Worm (Caenorhabditis elegans) whole organism, young adult: ENCODE data around the gene F01G4.4.
A peak's percentile ranks its signal among the peaks of the same experiment; 100 is the strongest.
"Not testable (repeated sequence)": the region's sequence is repeated elsewhere in the genome, so short reads cannot be mapped to it uniquely, and the experiment has no call there.

Experiments used
- B0019.2 ChIP-seq: fragments of 200-800 bp; sonication (Bioruptor generic); conservative IDR thresholded peaks from 2 replicates; pipeline ENCODE4 v1.3.6; 2022; ENCODE audit warnings: missing genetic modification reagents, missing genetic modification characterization, missing compliant biosample characterization
- B0035.1 ChIP-seq: sonication (generic microtip); optimal IDR thresholded peaks from 2 replicates; lab custom pipeline; 2016; ENCODE audit warnings: missing genetic modification characterization, mild to moderate bottlenecking, missing compliant biosample characterization, missing genotype, missing genetic modification reagents
- B0336.3 ChIP-seq: fragments of 200-800 bp; sonication (Bioruptor generic); IDR thresholded peaks from 2 replicates; pipeline ENCODE4 v1.3.6; 2022; ENCODE audit warnings: missing genetic modification characterization, missing compliant biosample characterization
- C06A6.2 ChIP-seq: fragments of 200-800 bp; sonication (Bioruptor generic); conservative IDR thresholded peaks from 2 replicates; pipeline ENCODE4 v1.3.6; 2022; ENCODE audit warnings: missing genetic modification characterization, missing compliant biosample characterization
- D2030.7 ChIP-seq: fragments of 200-800 bp; sonication (Bioruptor generic); IDR thresholded peaks from 2 replicates; pipeline ENCODE4 v1.3.6; 2022; ENCODE audit warnings: missing genetic modification reagents, missing genetic modification characterization, missing compliant biosample characterization
- F23B12.7 ChIP-seq: sonication (generic microtip); optimal IDR thresholded peaks from 2 replicates; lab custom pipeline; 2017; ENCODE audit warnings: missing genetic modification characterization, mild to moderate bottlenecking, missing compliant biosample characterization, antibody characterized with exemption, moderate library complexity; ENCODE audit not compliant: insufficient read depth
- F33H1.4 ChIP-seq: fragments of 200-800 bp; sonication (Bioruptor generic); IDR thresholded peaks from 2 replicates; pipeline ENCODE4 v1.3.6; 2022; ENCODE audit warnings: missing genetic modification reagents, missing genetic modification characterization, missing compliant biosample characterization
- F37B4.10 ChIP-seq: fragments of 200-800 bp; sonication (Bioruptor generic); IDR thresholded peaks from 2 replicates; pipeline ENCODE4 v1.3.6; 2022; ENCODE audit warnings: missing genetic modification characterization, missing compliant biosample characterization
- K12H6.12 ChIP-seq: fragments of 200-800 bp; sonication (Bioruptor generic); optimal IDR thresholded peaks from 2 replicates; lab custom pipeline; 2018; ENCODE audit warnings: mild to moderate bottlenecking, missing genetic modification characterization, missing compliant biosample characterization
- T07F8.4 ChIP-seq: sonication (generic microtip); optimal IDR thresholded peaks from 2 replicates; lab custom pipeline; 2016; ENCODE audit warnings: mild to moderate bottlenecking, missing genetic modification characterization, moderate library complexity, missing compliant biosample characterization
- athp-1 ChIP-seq: sonication (generic microtip); optimal IDR thresholded peaks from 2 replicates; lab custom pipeline; 2017; ENCODE audit warnings: mild to moderate bottlenecking, missing genetic modification characterization, missing compliant biosample characterization
- attf-3 ChIP-seq: fragments of 200-800 bp; sonication (Bioruptor generic); conservative IDR thresholded peaks from 2 replicates; pipeline ENCODE4 v1.3.6; 2022; ENCODE audit warnings: missing genetic modification reagents, missing genetic modification characterization, missing compliant biosample characterization
- attf-5 ChIP-seq: fragments of 200-800 bp; sonication (Bioruptor generic); optimal IDR thresholded peaks from 2 replicates; lab custom pipeline; 2018; ENCODE audit warnings: mild to moderate bottlenecking, missing genetic modification characterization, missing compliant biosample characterization
- bed-1 ChIP-seq: fragments of 200-800 bp; sonication (Bioruptor generic); IDR thresholded peaks from 2 replicates; pipeline ENCODE4 v1.3.6; 2022; ENCODE audit warnings: missing genetic modification reagents, missing genetic modification characterization, missing compliant biosample characterization
- bed-2 ChIP-seq: fragments of 200-800 bp; sonication (Bioruptor generic); IDR thresholded peaks from 2 replicates; pipeline ENCODE4 v1.3.6; 2022; ENCODE audit warnings: missing genetic modification reagents, missing genetic modification characterization, missing compliant biosample characterization
- cebp-1 ChIP-seq, 2 experiments: fragments of 200-800 bp in 1 of 2; sonication (Bioruptor generic) in 1 of 2; sonication (generic microtip) in 1 of 2; IDR thresholded peaks in 1 of 2; optimal IDR thresholded peaks in 1 of 2; 2 replicates each; pipeline versions ENCODE4 v1.3.6 to Lab custom; 2017 to 2022; ENCODE audit warnings: missing compliant biosample characterization in 2 of 2, missing genetic modification characterization in 2 of 2, mild to moderate bottlenecking in 1 of 2, missing genetic modification reagents in 1 of 2, moderate library complexity in 1 of 2
- ceh-100 ChIP-seq: fragments of 200-800 bp; sonication (Bioruptor generic); IDR thresholded peaks from 2 replicates; pipeline ENCODE4 v1.3.6; 2022; ENCODE audit warnings: missing genetic modification reagents, missing genetic modification characterization, missing compliant biosample characterization
- ceh-27 ChIP-seq: fragments of 200-800 bp; sonication (Bioruptor generic); optimal IDR thresholded peaks from 2 replicates; lab custom pipeline; 2018; ENCODE audit warnings: mild to moderate bottlenecking, missing genetic modification characterization, moderate library complexity, missing compliant biosample characterization
- ceh-79 ChIP-seq: sonication (generic microtip); optimal IDR thresholded peaks from 2 replicates; lab custom pipeline; 2017; ENCODE audit warnings: mild to moderate bottlenecking, missing genetic modification characterization, missing compliant biosample characterization
- ceh-91 ChIP-seq: fragments of 200-800 bp; sonication (Bioruptor generic); IDR thresholded peaks from 2 replicates; pipeline ENCODE4 v1.3.6; 2022; ENCODE audit warnings: missing genetic modification reagents, missing genetic modification characterization, missing compliant biosample characterization
- dox-1 ChIP-seq: fragments of 200-800 bp; sonication (Bioruptor generic); IDR thresholded peaks from 2 replicates; pipeline ENCODE4 v1.3.6; 2022; ENCODE audit warnings: missing genetic modification reagents, missing genetic modification characterization, missing compliant biosample characterization
- dpl-1 ChIP-seq: fragments of 150-350 bp; optimal IDR thresholded peaks from 2 replicates; lab custom pipeline; 2014; ENCODE audit warnings: missing biosample characterization, missing genetic modification reagents, missing genetic modification characterization
- egl-18 ChIP-seq: fragments of 200-800 bp; sonication (Bioruptor generic); IDR thresholded peaks from 2 replicates; pipeline ENCODE4 v1.3.6; 2022; ENCODE audit warnings: missing genetic modification reagents, missing genetic modification characterization, missing compliant biosample characterization
- egl-44 ChIP-seq: fragments of 200-800 bp; sonication (Bioruptor generic); IDR thresholded peaks from 2 replicates; pipeline ENCODE4 v1.3.6; 2022; ENCODE audit warnings: missing genetic modification reagents, missing genetic modification characterization, missing compliant biosample characterization
- egrh-3 ChIP-seq: fragments of 200-800 bp; sonication (Bioruptor generic); IDR thresholded peaks from 2 replicates; pipeline ENCODE4 v1.3.6; 2022; ENCODE audit warnings: missing genetic modification reagents, missing genetic modification characterization, missing compliant biosample characterization
- ekl-4 ChIP-seq: fragments of 200-800 bp; sonication (Bioruptor generic); IDR thresholded peaks from 2 replicates; pipeline ENCODE4 v1.3.6; 2022; ENCODE audit warnings: missing genetic modification reagents, missing genetic modification characterization, missing compliant biosample characterization
- him-1 ChIP-seq: sonication (generic microtip); optimal IDR thresholded peaks from 2 replicates; lab custom pipeline; 2016; ENCODE audit warnings: missing genotype, missing genetic modification reagents, missing genetic modification characterization, missing compliant biosample characterization
- hsf-1 ChIP-seq: fragments of 200-800 bp; sonication (Bioruptor generic); IDR thresholded peaks from 2 replicates; pipeline ENCODE4 v1.3.6; 2022; ENCODE audit warnings: missing genetic modification reagents, missing genetic modification characterization, missing compliant biosample characterization
- let-607 ChIP-seq, 2 experiments: fragments of 200-800 bp in 1 of 2; sonication (Bioruptor generic) in 1 of 2; sonication (generic microtip) in 1 of 2; optimal IDR thresholded peaks; 2 replicates each; lab custom pipeline; 2016 to 2018; ENCODE audit warnings: mild to moderate bottlenecking in 2 of 2, missing compliant biosample characterization in 2 of 2, missing genetic modification characterization in 2 of 2, moderate library complexity in 2 of 2, missing genotype in 1 of 2
- lin-35 ChIP-seq, 3 experiments: fragments of 150-350 bp in 2 of 3; sonication (generic microtip) in 1 of 3; optimal IDR thresholded peaks; 2 replicates each; lab custom pipeline; 2014 to 2018; ENCODE audit warnings: missing biosample characterization in 3 of 3, missing genetic modification characterization in 3 of 3, missing genetic modification reagents in 3 of 3
- lin-54 ChIP-seq: fragments of 200-800 bp; sonication (Bioruptor generic); optimal IDR thresholded peaks from 2 replicates; lab custom pipeline; 2018; ENCODE audit warnings: mild to moderate bottlenecking, missing genetic modification characterization, missing compliant biosample characterization
- madf-10 ChIP-seq: sonication (generic microtip); optimal IDR thresholded peaks from 2 replicates; lab custom pipeline; 2016; ENCODE audit warnings: mild to moderate bottlenecking, missing genetic modification characterization, missing compliant biosample characterization
- madf-3 ChIP-seq: fragments of 200-800 bp; sonication (Bioruptor generic); IDR thresholded peaks from 2 replicates; pipeline ENCODE4 v1.3.6; 2022; ENCODE audit warnings: missing genetic modification reagents, missing genetic modification characterization, missing compliant biosample characterization
- madf-8 ChIP-seq: fragments of 200-800 bp; sonication (Bioruptor generic); conservative IDR thresholded peaks from 2 replicates; pipeline ENCODE4 v1.3.6; 2022; ENCODE audit warnings: missing genetic modification reagents, missing genetic modification characterization, missing compliant biosample characterization
- mcd-1 ChIP-seq: fragments of 200-800 bp; sonication (Bioruptor generic); IDR thresholded peaks from 2 replicates; pipeline ENCODE4 v1.3.6; 2022; ENCODE audit warnings: missing genetic modification reagents, missing genetic modification characterization, missing compliant biosample characterization
- mel-28 ChIP-seq: sonication (generic microtip); optimal IDR thresholded peaks from 2 replicates; lab custom pipeline; 2016; ENCODE audit warnings: borderline replicate concordance, mild to moderate bottlenecking, missing genetic modification characterization, missing compliant biosample characterization
- nhr-80 ChIP-seq: sonication (generic microtip); optimal IDR thresholded peaks from 2 replicates; lab custom pipeline; 2016; ENCODE audit warnings: missing genetic modification characterization, missing compliant biosample characterization
- repo-1 ChIP-seq: sonication (generic microtip); optimal IDR thresholded peaks from 2 replicates; lab custom pipeline; 2017; ENCODE audit warnings: mild to moderate bottlenecking, missing genetic modification characterization, missing compliant biosample characterization
- somi-1 ChIP-seq: fragments of 200-800 bp; sonication (Bioruptor generic); optimal IDR thresholded peaks from 2 replicates; lab custom pipeline; 2018; ENCODE audit warnings: mild to moderate bottlenecking, missing genetic modification characterization, missing compliant biosample characterization
- tbp1 ChIP-seq: fragments of 200-800 bp; sonication (Bioruptor generic); optimal IDR thresholded peaks from 2 replicates; lab custom pipeline; 2018; ENCODE audit warnings: mild to moderate bottlenecking, missing genetic modification characterization, missing compliant biosample characterization
- unc-130 ChIP-seq: sonication (generic microtip); optimal IDR thresholded peaks from 2 replicates; lab custom pipeline; 2016; ENCODE audit warnings: missing genetic modification reagents, missing genetic modification characterization, missing compliant biosample characterization
- zfh-2 ChIP-seq: fragments of 200-800 bp; sonication (Bioruptor generic); conservative IDR thresholded peaks from 2 replicates; pipeline ENCODE4 v1.3.6; 2022; ENCODE audit warnings: missing genetic modification reagents, missing genetic modification characterization, missing compliant biosample characterization
- ztf-18 ChIP-seq: sonication (generic microtip); optimal IDR thresholded peaks from 2 replicates; lab custom pipeline; 2016; ENCODE audit warnings: missing genotype, mild to moderate bottlenecking, missing genetic modification characterization, missing compliant biosample characterization
- ztf-22 ChIP-seq: fragments of 200-800 bp; sonication (Bioruptor generic); optimal IDR thresholded peaks from 2 replicates; lab custom pipeline; 2018; ENCODE audit warnings: mild to moderate bottlenecking, missing genetic modification characterization, moderate library complexity, missing compliant biosample characterization
- ztf-26 ChIP-seq: sonication (generic microtip); optimal IDR thresholded peaks from 2 replicates; lab custom pipeline; 2017; ENCODE audit warnings: missing genetic modification characterization, missing compliant biosample characterization

Gene F01G4.4

DNA sequence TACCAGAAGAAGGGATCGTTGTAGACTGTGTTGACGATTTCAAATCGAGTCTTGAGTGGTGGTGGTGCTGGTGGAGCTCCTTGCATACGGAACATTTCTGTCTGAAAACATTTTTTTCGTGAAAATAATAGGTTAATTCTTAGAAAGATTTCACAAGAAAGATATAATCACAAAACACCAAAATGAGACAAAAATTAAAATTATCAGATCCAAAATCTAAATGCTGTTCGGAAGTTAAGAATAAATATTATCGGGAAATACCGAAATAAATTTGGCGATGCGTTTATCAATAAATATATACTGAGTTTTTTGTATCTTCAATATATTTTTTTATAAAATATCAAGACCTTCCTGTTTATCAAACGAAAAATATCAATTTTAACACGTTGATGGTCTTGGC lies 35.4 kb downstream of the F01G4.4 start, which contains the start of gene C08F8.9:
TSS of gene C08F8.9 (minus strand) at position 101 of the 400 bp plus-strand sequence.
- TF ChIP-seq D2030.7 (GFP tag; lab: Robert Waterston, UW) (no peak), bed-1 (GFP tag; lab: Robert Waterston, UW) (no peak), F23B12.7 (no peak), him-1 (tag; lab: Kevin White, UChicago) (no peak), mel-28 (tag; lab: Kevin White, UChicago) (no peak), F37B4.10 (GFP tag; lab: Robert Waterston, UW) (no peak), zfh-2 (GFP tag; lab: Robert Waterston, UW) (no peak), ceh-79 (tag; lab: Kevin White, UChicago) (no peak)

DNA sequence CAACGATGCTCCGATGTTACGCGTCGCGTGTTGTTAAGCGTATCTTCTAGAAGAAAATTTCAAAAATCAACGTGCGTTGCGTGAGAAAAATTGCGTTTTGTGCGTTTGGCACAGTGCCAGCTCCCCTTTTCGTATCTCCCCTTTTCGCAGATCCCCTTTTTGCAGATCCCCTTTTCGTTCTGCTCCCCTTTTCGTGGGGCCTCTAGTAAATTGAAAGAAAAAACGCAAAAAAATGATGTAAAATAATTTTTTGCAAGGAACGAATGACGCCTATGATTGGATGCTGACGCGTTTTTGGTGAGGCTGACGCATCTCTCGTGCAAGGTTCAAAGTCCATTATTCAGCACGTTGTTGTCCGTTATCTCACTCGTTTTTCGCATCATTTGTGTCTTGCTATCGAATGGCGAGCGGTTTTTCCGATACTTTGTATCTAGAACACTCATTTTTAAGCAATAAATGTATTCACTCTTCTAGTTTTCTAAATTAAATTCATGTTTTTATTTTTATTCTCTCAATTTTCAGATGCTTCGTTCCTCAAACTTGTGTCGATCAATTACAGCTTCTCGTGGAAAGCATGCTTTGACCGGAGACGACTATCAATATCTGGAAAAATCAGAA lies 36.1 kb downstream of the F01G4.4 start, which contains the start of gene cpt-2:
TSS of gene cpt-2 (plus strand) at position 523 of the 618 bp plus-strand sequence.
- TF ChIP-seq unc-130 (GFP tag; lab: Kevin White, UChicago) = peak; percentile 41
- peak; percentile 48 for TF ChIP-seq F23B12.7
- peak; percentile 86 for TF ChIP-seq lin-54 (GFP tag; lab: Kevin White, UChicago)
- TF ChIP-seq mcd-1 = peak; percentile 92
- TF ChIP-seq B0336.3 (GFP tag; lab: Robert Waterston, UW) = peak; percentile 76
- peak; percentile 22 to 65 for TF ChIP-seq let-607 (tag; optimal IDR thresholded peaks at IDR 0.05; lab: Kevin White, UChicago)
- peak; percentile 65 for TF ChIP-seq C06A6.2 (GFP tag; lab: Robert Waterston, UW)
- peak; percentile 84 for TF ChIP-seq nhr-80 (tag; lab: Kevin White, UChicago)
- peak; percentile 20 for TF ChIP-seq repo-1 (tag; lab: Kevin White, UChicago)
- TF ChIP-seq F33H1.4 (GFP tag; lab: Robert Waterston, UW) = peak; percentile 77
- peak; percentile 80 for TF ChIP-seq ceh-91 (GFP tag; lab: Robert Waterston, UW)
- peak; percentile 97 for TF ChIP-seq dox-1 (GFP tag; lab: Robert Waterston, UW)
- TF ChIP-seq ztf-26 = peak; percentile 54
- TF ChIP-seq egl-44 (GFP tag; lab: Robert Waterston, UW) = peak; percentile 92
- peak; percentile 61 for TF ChIP-seq B0019.2
- TF ChIP-seq hsf-1 (GFP tag; lab: Robert Waterston, UW) = peak; percentile 87
- peak; percentile 46 for TF ChIP-seq athp-1 (tag; lab: Kevin White, UChicago)
- peak; percentile 81 for TF ChIP-seq egrh-3 (GFP tag; lab: Robert Waterston, UW)
- peak; percentile 90 for TF ChIP-seq madf-3
- TF ChIP-seq lin-35 (GFP tag; optimal IDR thresholded peaks at IDR 0.05; lab: Kevin White, UChicago) = peak in 1 of 3 experiments; percentile 84
- peak; percentile 59 for TF ChIP-seq madf-10 (tag; lab: Kevin White, UChicago)
- TF ChIP-seq ceh-27 = peak; percentile 68
- TF ChIP-seq ztf-22 = peak; percentile 16
- peak; percentile 63 for TF ChIP-seq madf-8 (GFP tag; lab: Robert Waterston, UW)
- TF ChIP-seq egl-18 = peak; percentile 80; the same call in 1 of the 2 replicates
- peak; percentile 7 for TF ChIP-seq T07F8.4 (tag; lab: Kevin White, UChicago)
- TF ChIP-seq attf-3 (GFP tag; lab: Robert Waterston, UW) = peak; percentile 76
- peak; percentile 75 for TF ChIP-seq attf-5
- TF ChIP-seq ceh-100 (GFP tag; lab: Robert Waterston, UW) = peak; percentile 98
- TF ChIP-seq B0035.1 (tag; lab: Kevin White, UChicago) = peak; percentile 54
- peak; percentile 86 for TF ChIP-seq bed-2
- not testable (repeated sequence) for TF ChIP-seq cebp-1 (GFP tag; IDR thresholded peaks at IDR 0.05; lab: Robert Waterston, UW)
- TF ChIP-seq cebp-1 (tag; optimal IDR thresholded peaks at IDR 0.05; lab: Kevin White, UChicago) = peak; percentile 83
- TF ChIP-seq tbp1 = peak; percentile 67
- TF ChIP-seq ekl-4 (GFP tag; lab: Robert Waterston, UW) = peak; percentile 86; the same call in 1 of the 2 replicates
- peak; percentile 44 for TF ChIP-seq dpl-1 (GFP tag; lab: Kevin White, UChicago)
- TF ChIP-seq somi-1 (GFP tag; lab: Kevin White, UChicago) = peak; percentile 34
- peak; percentile 95 for TF ChIP-seq D2030.7 (GFP tag; lab: Robert Waterston, UW)
- TF ChIP-seq ztf-18 = peak; percentile 97
- peak; percentile 51 for TF ChIP-seq K12H6.12 (tag; lab: Kevin White, UChicago)
